Fruit fly (Drosophila melanogaster) whole organism, embryonic: ENCODE data around the gene CG31735.

Source experiments
- Antp ChIP-seq: fragments of 200-800 bp; sonication (Bioruptor generic); optimal IDR thresholded peaks from 3 replicates; lab custom pipeline; 2016; ENCODE audit warnings: missing biosample characterization, missing genetic modification characterization
- B-H2 ChIP-seq: fragments of 200-800 bp; sonication (Bioruptor generic); optimal IDR thresholded peaks from 2 replicates; lab custom pipeline; 2018; ENCODE audit warnings: missing biosample characterization, mild to moderate bottlenecking, missing genetic modification characterization
- CG10147 ChIP-seq: fragments of 200-800 bp; sonication (Bioruptor generic); optimal IDR thresholded peaks from 2 replicates; lab custom pipeline; 2019; ENCODE audit warnings: missing biosample characterization, mild to moderate bottlenecking, missing genetic modification characterization, moderate library complexity
- CG11456 ChIP-seq: fragments of 200-800 bp; sonication (Bioruptor generic); IDR thresholded peaks from 3 replicates; pipeline ENCODE4 v1.3.6; 2022; ENCODE audit warnings: missing biosample characterization, missing genetic modification characterization
- CG12104 ChIP-seq: fragments of 200-800 bp; sonication (Bioruptor generic); optimal IDR thresholded peaks from 3 replicates; lab custom pipeline; 2016; ENCODE audit warnings: missing biosample characterization, missing genetic modification characterization
- CG15479 ChIP-seq: fragments of 200-800 bp; sonication (Bioruptor generic); optimal IDR thresholded peaks from 3 replicates; lab custom pipeline; 2019; ENCODE audit warnings: missing biosample characterization, mild to moderate bottlenecking, missing genetic modification characterization, moderate library complexity
- CG15601 ChIP-seq: fragments of 200-800 bp; sonication (Bioruptor generic); optimal IDR thresholded peaks from 3 replicates; lab custom pipeline; 2019; ENCODE audit warnings: missing biosample characterization, mild to moderate bottlenecking, missing genetic modification characterization, moderate library complexity
- CG16815 ChIP-seq: fragments of 200-800 bp; sonication (Bioruptor generic); optimal IDR thresholded peaks from 3 replicates; lab custom pipeline; 2017; ENCODE audit warnings: missing biosample characterization, mild to moderate bottlenecking, missing genetic modification characterization
- CG17802 ChIP-seq: fragments of 200-800 bp; sonication (Bioruptor generic); optimal IDR thresholded peaks from 2 replicates; lab custom pipeline; 2018; ENCODE audit warnings: missing biosample characterization, mild to moderate bottlenecking, missing genetic modification characterization, moderate library complexity
- CG17912 ChIP-seq: fragments of 200-800 bp; sonication (Bioruptor generic); optimal IDR thresholded peaks from 2 replicates; lab custom pipeline; 2018; ENCODE audit warnings: missing biosample characterization, mild to moderate bottlenecking, missing genetic modification characterization
- CG18262 ChIP-seq: fragments of 200-800 bp; optimal IDR thresholded peaks from 3 replicates; lab custom pipeline; 2019; ENCODE audit warnings: missing biosample characterization, mild to moderate bottlenecking, missing genetic modification characterization, moderate library complexity
- CG30020 ChIP-seq: fragments of 200-800 bp; optimal IDR thresholded peaks from 2 replicates; lab custom pipeline; 2019; ENCODE audit warnings: missing biosample characterization, mild to moderate bottlenecking, missing genetic modification characterization, moderate library complexity
- CG3847 ChIP-seq: fragments of 200-800 bp; sonication (Bioruptor generic); IDR thresholded peaks from 2 replicates; pipeline ENCODE4 v1.3.6; 2022; ENCODE audit warnings: missing biosample characterization, missing genetic modification characterization
- CG3995 ChIP-seq: fragments of 200-800 bp; sonication (Bioruptor generic); optimal IDR thresholded peaks from 3 replicates; lab custom pipeline; 2016; ENCODE audit warnings: missing biosample characterization, missing genetic modification characterization
- CG4617 ChIP-seq: fragments of 200-800 bp; sonication (Bioruptor generic); optimal IDR thresholded peaks from 3 replicates; lab custom pipeline; 2016; ENCODE audit warnings: missing biosample characterization, missing genetic modification characterization, borderline replicate concordance
- CG6854 ChIP-seq: fragments of 200-800 bp; sonication (Bioruptor generic); optimal IDR thresholded peaks from 3 replicates; lab custom pipeline; 2017; ENCODE audit warnings: missing biosample characterization, mild to moderate bottlenecking, missing genetic modification characterization
- CG7271 ChIP-seq: fragments of 200-800 bp; sonication (Bioruptor generic); optimal IDR thresholded peaks from 2 replicates; lab custom pipeline; 2018; ENCODE audit warnings: missing biosample characterization, mild to moderate bottlenecking, missing genetic modification characterization, moderate library complexity
- CG7357 ChIP-seq: fragments of 200-800 bp; sonication (Bioruptor generic); IDR thresholded peaks from 3 replicates; pipeline ENCODE4 v1.3.6; 2022; ENCODE audit warnings: missing biosample characterization, missing genetic modification characterization
- CG8388 ChIP-seq: fragments of 200-800 bp; sonication (Bioruptor generic); optimal IDR thresholded peaks from 2 replicates; lab custom pipeline; 2019; ENCODE audit warnings: missing biosample characterization, mild to moderate bottlenecking, missing genetic modification characterization, moderate library complexity
- ERR ChIP-seq: fragments of 200-800 bp; sonication (Bioruptor generic); optimal IDR thresholded peaks from 2 replicates; lab custom pipeline; 2016; ENCODE audit warnings: missing biosample characterization, missing genetic modification characterization
- Fer2 ChIP-seq: fragments of 200-800 bp; sonication (Bioruptor generic); optimal IDR thresholded peaks from 2 replicates; lab custom pipeline; 2018; ENCODE audit warnings: missing biosample characterization, mild to moderate bottlenecking, missing genetic modification characterization, moderate library complexity
- Gsc ChIP-seq: fragments of 200-800 bp; sonication (Bioruptor generic); IDR thresholded peaks from 2 replicates; pipeline ENCODE4 v1.3.6; 2022; ENCODE audit warnings: missing biosample characterization, missing genetic modification characterization
- HHEX ChIP-seq: fragments of 200-800 bp; sonication (Bioruptor generic); optimal IDR thresholded peaks from 3 replicates; lab custom pipeline; 2017; ENCODE audit warnings: missing biosample characterization, mild to moderate bottlenecking, missing genetic modification characterization, missing genetic modification reagents
- Hand ChIP-seq: fragments of 200-800 bp; sonication (Bioruptor generic); optimal IDR thresholded peaks from 2 replicates; lab custom pipeline; 2017; ENCODE audit warnings: mild to moderate bottlenecking, missing biosample characterization, missing genetic modification reagents, missing genetic modification characterization
- Jarid2 ChIP-seq: fragments of 200-800 bp; sonication (Bioruptor generic); optimal IDR thresholded peaks from 3 replicates; lab custom pipeline; 2017; ENCODE audit warnings: mild to moderate bottlenecking, missing biosample characterization, missing genetic modification reagents, missing genetic modification characterization
- Mad ChIP-seq: fragments of 200-800 bp; sonication (Bioruptor generic); optimal IDR thresholded peaks from 2 replicates; lab custom pipeline; 2016; ENCODE audit warnings: missing biosample characterization, missing genetic modification characterization
- Mrtf ChIP-seq: fragments of 200-800 bp; sonication (Bioruptor generic); IDR thresholded peaks from 3 replicates; pipeline ENCODE4 v1.3.6; 2022; ENCODE audit warnings: missing biosample characterization, missing genetic modification characterization
- Myb ChIP-seq: fragments of 200-800 bp; sonication (Bioruptor generic); optimal IDR thresholded peaks from 2 replicates; lab custom pipeline; 2016; ENCODE audit warnings: missing biosample characterization, missing genetic modification characterization
- Neu2 ChIP-seq: fragments of 200-800 bp; sonication (Bioruptor generic); optimal IDR thresholded peaks from 3 replicates; lab custom pipeline; 2016; ENCODE audit warnings: missing biosample characterization, missing genetic modification characterization, borderline replicate concordance
- Nf-YC ChIP-seq: fragments of 200-800 bp; optimal IDR thresholded peaks from 3 replicates; lab custom pipeline; 2019; ENCODE audit warnings: missing biosample characterization, mild to moderate bottlenecking, missing genetic modification characterization, moderate library complexity
- PHDP ChIP-seq: fragments of 200-800 bp; sonication (Bioruptor generic); optimal IDR thresholded peaks from 3 replicates; lab custom pipeline; 2018; ENCODE audit warnings: missing biosample characterization, mild to moderate bottlenecking, missing genetic modification characterization, moderate library complexity
- Poxn ChIP-seq: fragments of 200-800 bp; sonication (Bioruptor generic); IDR thresholded peaks from 2 replicates; pipeline ENCODE4 v1.3.6; 2022; ENCODE audit warnings: missing biosample characterization, missing genetic modification characterization
- Rx ChIP-seq: fragments of 200-800 bp; sonication (Bioruptor generic); IDR thresholded peaks from 2 replicates; pipeline ENCODE4 v1.3.6; 2022; ENCODE audit warnings: missing biosample characterization, missing genetic modification characterization
- Scr ChIP-seq: fragments of 200-800 bp; sonication (Bioruptor generic); IDR thresholded peaks from 2 replicates; pipeline ENCODE4 v1.3.6; 2022; ENCODE audit warnings: missing biosample characterization, missing genetic modification characterization; ENCODE audit not compliant: partially characterized antibody
- az2 ChIP-seq: fragments of 200-800 bp; sonication (Bioruptor generic); optimal IDR thresholded peaks from 3 replicates; lab custom pipeline; 2016; ENCODE audit warnings: missing biosample characterization, missing genetic modification characterization
- cad ChIP-seq: fragments of >200 bp; optimal IDR thresholded peaks from 2 replicates; lab custom pipeline; 2017; ENCODE audit warnings: missing biosample characterization, missing genetic modification characterization
- cg ChIP-seq: fragments of 200-800 bp; sonication (Bioruptor generic); optimal IDR thresholded peaks from 3 replicates; lab custom pipeline; 2019; ENCODE audit warnings: missing biosample characterization, mild to moderate bottlenecking, missing genetic modification characterization, moderate library complexity
- dati ChIP-seq: fragments of 200-800 bp; sonication (Bioruptor generic); IDR thresholded peaks from 2 replicates; pipeline ENCODE4 v1.3.6; 2022; ENCODE audit warnings: missing biosample characterization, missing genetic modification characterization
- dmrt99B ChIP-seq: fragments of 200-800 bp; sonication (Bioruptor generic); optimal IDR thresholded peaks from 2 replicates; lab custom pipeline; 2018; ENCODE audit warnings: missing biosample characterization, mild to moderate bottlenecking, missing genetic modification characterization, moderate library complexity
- grau ChIP-seq: fragments of 200-800 bp; optimal IDR thresholded peaks from 3 replicates; lab custom pipeline; 2019; ENCODE audit warnings: missing biosample characterization, mild to moderate bottlenecking, missing genetic modification characterization, moderate library complexity
- h ChIP-seq: fragments of >200 bp; optimal IDR thresholded peaks from 2 replicates; lab custom pipeline; 2017
- jigr1 ChIP-seq: fragments of 200-800 bp; sonication (Bioruptor generic); IDR thresholded peaks from 3 replicates; pipeline ENCODE4 v1.3.6; 2022; ENCODE audit warnings: missing biosample characterization, missing genetic modification characterization
- pan ChIP-seq, 4 experiments: fragments of >200 bp in 3 of 4; fragments of 200-800 bp in 1 of 4; sonication (Bioruptor generic) in 1 of 4; optimal IDR thresholded peaks in 3 of 4; IDR thresholded peaks in 1 of 4; 2 replicates each; pipeline versions ENCODE4 v1.3.6 to Lab custom; 2017 to 2022; ENCODE audit warnings: missing biosample characterization in 2 of 4, missing genetic modification characterization in 2 of 4, mixed read lengths in 1 of 4
- pb ChIP-seq: fragments of 200-800 bp; sonication (Bioruptor generic); optimal IDR thresholded peaks from 3 replicates; lab custom pipeline; 2016; ENCODE audit warnings: missing biosample characterization, missing genetic modification characterization
- peb ChIP-seq: fragments of 200-800 bp; sonication (Bioruptor generic); IDR thresholded peaks from 2 replicates; pipeline ENCODE4 v1.3.6; 2022; ENCODE audit warnings: missing biosample characterization, missing genetic modification characterization
- sob ChIP-seq: fragments of 200-800 bp; sonication (Bioruptor generic); IDR thresholded peaks from 2 replicates; pipeline ENCODE4 v1.3.6; 2022; ENCODE audit warnings: missing biosample characterization, missing genetic modification characterization
- sr ChIP-seq: fragments of 200-800 bp; sonication (Bioruptor generic); IDR thresholded peaks from 3 replicates; pipeline ENCODE4 v1.3.6; 2022; ENCODE audit warnings: missing biosample characterization, missing genetic modification characterization
- unpg ChIP-seq: fragments of 200-800 bp; sonication (Bioruptor generic); optimal IDR thresholded peaks from 3 replicates; lab custom pipeline; 2018; ENCODE audit warnings: missing biosample characterization, mild to moderate bottlenecking, missing genetic modification characterization, moderate library complexity
- wdn ChIP-seq: fragments of 200-800 bp; sonication (Bioruptor generic); IDR thresholded peaks from 2 replicates; pipeline ENCODE4 v1.3.6; 2022; ENCODE audit warnings: missing biosample characterization, missing genetic modification characterization

Gene CG31735

DNA sequence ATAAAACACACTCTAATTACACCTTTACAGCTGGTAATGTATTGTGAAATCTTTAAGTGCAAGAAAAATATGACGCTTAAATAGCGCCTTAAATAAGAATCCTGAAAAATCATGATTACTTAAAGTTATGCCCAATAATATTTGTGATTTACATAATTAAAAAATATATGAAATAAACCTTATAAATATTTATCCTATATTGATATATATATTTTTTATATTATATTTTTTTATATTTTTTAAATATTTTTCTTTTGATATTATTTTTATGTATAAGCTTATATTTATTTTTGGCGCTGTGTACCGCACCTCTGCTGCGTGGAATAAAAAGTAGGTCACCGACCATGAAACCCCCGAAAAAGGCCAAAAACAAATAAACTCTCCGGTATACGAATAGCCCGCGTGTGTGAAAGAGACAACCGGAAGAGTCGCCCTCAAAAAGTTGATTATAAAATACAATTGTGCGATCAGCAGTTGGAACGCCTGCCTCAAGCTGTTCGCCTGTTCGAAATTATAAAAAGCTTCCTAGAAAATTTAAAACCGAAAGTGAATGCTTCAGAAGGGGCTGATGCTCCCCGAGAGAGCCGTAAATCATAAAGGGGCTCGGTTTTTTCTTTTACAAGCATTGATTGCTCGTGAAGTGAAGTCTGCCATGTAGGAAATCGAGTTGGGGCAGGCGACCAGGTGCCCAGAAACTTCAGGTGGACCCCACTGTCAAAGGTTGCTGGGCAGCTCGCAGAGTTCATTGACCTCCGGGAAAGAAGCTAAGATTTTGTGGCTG lies 13.4 kb downstream of the CG31735 start (continued):
- TF ChIP-seq CG16815 (no peak), az2 (GFP tag; lab: Kevin White, UChicago) (no peak), CG30020 (tag; lab: Kevin White, UChicago) (peak; percentile 24), CG3847 (GFP tag; lab: Robert Waterston, UW) (no peak), cg (GFP tag; lab: Kevin White, UChicago) (peak; percentile 22), CG4617 (no peak), peb (GFP tag; lab: Robert Waterston, UW) (no peak), Nf-YC (tag; lab: Kevin White, UChicago) (peak; percentile 58), CG11456 (GFP tag; lab: Robert Waterston, UW) (no peak), grau (tag; lab: Kevin White, UChicago) (peak; percentile 73), CG17802 (no peak), h (no peak), dmrt99B (tag; lab: Kevin White, UChicago) (peak; percentile 70), Mrtf (GFP tag; lab: Robert Waterston, UW) (no peak), cad (GFP tag; lab: Kevin White, UChicago) (no peak), Hand (GFP tag; lab: Kevin White, UChicago) (no peak), Fer2 (tag; lab: Kevin White, UChicago) (peak; percentile 11), Neu2 (GFP tag; lab: Kevin White, UChicago) (no peak), dati (GFP tag; lab: Robert Waterston, UW) (no peak), HHEX (peak; percentile 12), CG18262 (tag; lab: Kevin White, UChicago) (peak; percentile 86), pan (optimal IDR thresholded peaks at IDR 0.05; lab: Kevin White, UChicago) (no peak), pan (GFP tag; optimal IDR thresholded peaks at IDR 0.05 in 1 of 2, IDR thresholded peaks at IDR 0.05 in 1 of 2) (peak in 1 of 2 experiments; percentile 62), CG3995 (GFP tag; lab: Kevin White, UChicago) (no peak), B-H2 (peak; percentile 61), jigr1 (GFP tag; lab: Robert Waterston, UW) (no peak), CG8388 (peak; percentile 72), Antp (no peak), Rx (GFP tag; lab: Robert Waterston, UW) (no peak), Gsc (no peak), Poxn (GFP tag; lab: Robert Waterston, UW) (no peak), Mad (GFP tag; lab: Kevin White, UChicago) (no peak), CG15479 (GFP tag; lab: Kevin White, UChicago) (no peak), PHDP (tag; lab: Kevin White, UChicago) (peak; percentile 79), CG7271 (tag; lab: Kevin White, UChicago) (no peak), sob (GFP tag; lab: Robert Waterston, UW) (peak; percentile 40), CG6854 (peak; percentile 52), CG15601 (tag; lab: Kevin White, UChicago) (peak; percentile 26), pb (GFP tag; lab: Kevin White, UChicago) (no peak), wdn (GFP tag; lab: Robert Waterston, UW) (no peak), CG17912 (GFP tag; lab: Kevin White, UChicago) (peak; percentile 19), sr (GFP tag; lab: Robert Waterston, UW) (peak; percentile 2; the same call in 1 of the 3 replicates), CG12104 (GFP tag; lab: Kevin White, UChicago) (peak; percentile 14), CG10147 (GFP tag; lab: Kevin White, UChicago) (no peak), Myb (no peak), unpg (GFP tag; lab: Kevin White, UChicago) (peak; percentile 72), Jarid2 (GFP tag; lab: Kevin White, UChicago) (no peak), Scr (GFP tag; lab: Robert Waterston, UW) (0 out of 2 replicates have a peak, but pooled peaks have one; percentile 13), ERR (GFP tag; lab: Kevin White, UChicago) (no peak), CG7357 (GFP tag; lab: Robert Waterston, UW) (no peak)
